Worm (Caenorhabditis elegans) whole organism, late embryonic: ENCODE data around the gene K02E7.11.

Source experiments
- C08G9.2 ChIP-seq: sonication (generic microtip); optimal IDR thresholded peaks from 2 replicates; lab custom pipeline; 2016; ENCODE audit warnings: mild to moderate bottlenecking, missing genetic modification characterization, moderate library complexity, missing compliant biosample characterization
- F13H6.1 ChIP-seq: sonication (generic microtip); optimal IDR thresholded peaks from 2 replicates; lab custom pipeline; 2016; ENCODE audit warnings: missing genetic modification characterization, missing compliant biosample characterization
- K02D7.2 ChIP-seq: sonication (generic microtip); optimal IDR thresholded peaks from 2 replicates; lab custom pipeline; 2017; ENCODE audit warnings: mild to moderate bottlenecking, missing genetic modification characterization, missing compliant biosample characterization
- Y22D7AL.16 ChIP-seq: sonication (generic microtip); optimal IDR thresholded peaks from 2 replicates; lab custom pipeline; 2016; ENCODE audit warnings: missing genetic modification characterization, missing compliant biosample characterization
- ceh-31 ChIP-seq: sonication (generic microtip); optimal IDR thresholded peaks from 2 replicates; lab custom pipeline; 2016; ENCODE audit warnings: missing genetic modification characterization, missing compliant biosample characterization
- ceh-48 ChIP-seq: sonication (generic microtip); optimal IDR thresholded peaks from 2 replicates; lab custom pipeline; 2016; ENCODE audit warnings: missing genetic modification characterization, inconsistent platforms, missing compliant biosample characterization
- dmd-4 ChIP-seq: sonication (generic microtip); optimal IDR thresholded peaks from 2 replicates; lab custom pipeline; 2016; ENCODE audit warnings: borderline replicate concordance, missing genetic modification characterization, missing compliant biosample characterization
- elt-2 ChIP-seq: sonication (generic microtip); optimal IDR thresholded peaks from 2 replicates; lab custom pipeline; 2016; ENCODE audit warnings: missing genetic modification reagents, missing genetic modification characterization, missing compliant biosample characterization
- fax-1 ChIP-seq: sonication (generic microtip); optimal IDR thresholded peaks from 2 replicates; lab custom pipeline; 2016; ENCODE audit warnings: missing genotype, missing genetic modification characterization, missing compliant biosample characterization
- fkh-6 ChIP-seq: sonication (generic microtip); optimal IDR thresholded peaks from 2 replicates; lab custom pipeline; 2016; ENCODE audit warnings: missing genetic modification characterization, missing compliant biosample characterization
- hlh-13 ChIP-seq: fragments of 200-800 bp; sonication (Bioruptor generic); optimal IDR thresholded peaks from 2 replicates; lab custom pipeline; 2018; ENCODE audit warnings: mild to moderate bottlenecking, missing genetic modification characterization, missing compliant biosample characterization
- hlh-15 ChIP-seq: sonication (generic microtip); optimal IDR thresholded peaks from 2 replicates; lab custom pipeline; 2016; ENCODE audit warnings: missing genetic modification characterization, missing compliant biosample characterization
- hlh-30 ChIP-seq: sonication (generic microtip); optimal IDR thresholded peaks from 2 replicates; lab custom pipeline; 2017; ENCODE audit warnings: antibody characterized with exemption, missing genetic modification characterization, missing compliant biosample characterization; ENCODE audit not compliant: insufficient read depth
- hlh-6 ChIP-seq: sonication (generic microtip); optimal IDR thresholded peaks from 2 replicates; lab custom pipeline; 2016; ENCODE audit warnings: missing genotype, missing genetic modification characterization, missing compliant biosample characterization
- hlh-8 ChIP-seq: sonication (generic microtip); optimal IDR thresholded peaks from 2 replicates; lab custom pipeline; 2016; ENCODE audit warnings: missing genotype, missing genetic modification characterization, missing compliant biosample characterization
- lin-11 ChIP-seq: fragments of 200-800 bp; sonication (Bioruptor generic); optimal IDR thresholded peaks from 2 replicates; lab custom pipeline; 2018; ENCODE audit warnings: mild to moderate bottlenecking, missing genetic modification characterization, missing compliant biosample characterization
- mec-3 ChIP-seq: sonication (generic microtip); optimal IDR thresholded peaks from 2 replicates; lab custom pipeline; 2016; ENCODE audit warnings: borderline replicate concordance, missing genetic modification characterization, missing compliant biosample characterization
- nfya-1 ChIP-seq: sonication (generic microtip); optimal IDR thresholded peaks from 2 replicates; lab custom pipeline; 2017; ENCODE audit warnings: missing genetic modification characterization, mild to moderate bottlenecking, missing compliant biosample characterization, antibody characterized with exemption, moderate library complexity
- pat-9 ChIP-seq: fragments of 200-800 bp; sonication (Bioruptor generic); optimal IDR thresholded peaks from 2 replicates; lab custom pipeline; 2018; ENCODE audit warnings: mild to moderate bottlenecking, missing genetic modification characterization, moderate library complexity, missing compliant biosample characterization
- pha-2 ChIP-seq: sonication (generic microtip); optimal IDR thresholded peaks from 2 replicates; lab custom pipeline; 2017; ENCODE audit warnings: mild to moderate bottlenecking, missing genetic modification characterization, missing compliant biosample characterization
- rnt-1 ChIP-seq: sonication (generic microtip); optimal IDR thresholded peaks from 2 replicates; lab custom pipeline; 2016; ENCODE audit warnings: missing genetic modification characterization, missing compliant biosample characterization
- sox-4 ChIP-seq: sonication (generic microtip); optimal IDR thresholded peaks from 2 replicates; lab custom pipeline; 2017; ENCODE audit warnings: mild to moderate bottlenecking, missing genetic modification characterization, inconsistent platforms, missing compliant biosample characterization
- ttx-3 ChIP-seq: sonication (generic microtip); optimal IDR thresholded peaks from 2 replicates; lab custom pipeline; 2016; ENCODE audit warnings: missing genetic modification reagents, missing genetic modification characterization, missing compliant biosample characterization
- unc-3 ChIP-seq, 2 experiments: fragments of 200-800 bp in 1 of 2; sonication (Bioruptor generic) in 1 of 2; sonication (generic microtip) in 1 of 2; conservative IDR thresholded peaks in 1 of 2; optimal IDR thresholded peaks in 1 of 2; 2 replicates each; pipeline versions ENCODE4 v1.3.6 to Lab custom; 2016 to 2022; ENCODE audit warnings: missing compliant biosample characterization in 2 of 2, missing genetic modification characterization in 2 of 2, missing genetic modification reagents in 1 of 2
- zip-5 ChIP-seq: sonication (generic microtip); optimal IDR thresholded peaks from 2 replicates; lab custom pipeline; 2016; ENCODE audit warnings: missing genetic modification characterization, missing compliant biosample characterization

Gene K02E7.11

ce11 chrII:1045692-1046091, 29.6 kb downstream of the K02E7.11 start, which contains the start of gene str-148:
Gene str-148, plus strand, starts transcription at chrII:1045992.
- TF ChIP-seq hlh-15 (no peak), hlh-6 (tag; lab: Kevin White, UChicago) (no peak), dmd-4 (no peak), sox-4 (no peak), F13H6.1 (tag; lab: Kevin White, UChicago) (no peak), C08G9.2 (tag; lab: Kevin White, UChicago) (no peak), fkh-6 (tag; lab: Kevin White, UChicago) (no peak), K02D7.2 (tag; lab: Kevin White, UChicago) (no peak), zip-5 (tag; lab: Kevin White, UChicago) (no peak)
- TF ChIP-seq, all 69 proteins: peak for 0

ce11 chrII:1043932-1044331, 31.4 kb downstream of the K02E7.11 start, which contains the start of gene fbxb-45:
Gene fbxb-45, minus strand, starts transcription at chrII:1044032.
- TF ChIP-seq ceh-48 (tag; lab: Kevin White, UChicago), result peak; percentile 9
- TF ChIP-seq, all 69 proteins: peak for 1; not testable (repeated sequence) for 68

- no peak for TF ChIP-seq fax-1
- no peak for TF ChIP-seq hlh-13 (GFP tag; lab: Kevin White, UChicago)
- no peak for TF ChIP-seq nfya-1 (tag; lab: Kevin White, UChicago)
- no peak for TF ChIP-seq ceh-31 (tag; lab: Kevin White, UChicago)
- TF ChIP-seq pha-2 (tag; lab: Kevin White, UChicago), result no peak
These were observed 33.1 kb downstream of the K02E7.11 start, which contains the start of gene fbxb-41 for ce11 chrII:1042227-1042626. Gene fbxb-41, minus strand, starts transcription at chrII:1042327.

DNA sequence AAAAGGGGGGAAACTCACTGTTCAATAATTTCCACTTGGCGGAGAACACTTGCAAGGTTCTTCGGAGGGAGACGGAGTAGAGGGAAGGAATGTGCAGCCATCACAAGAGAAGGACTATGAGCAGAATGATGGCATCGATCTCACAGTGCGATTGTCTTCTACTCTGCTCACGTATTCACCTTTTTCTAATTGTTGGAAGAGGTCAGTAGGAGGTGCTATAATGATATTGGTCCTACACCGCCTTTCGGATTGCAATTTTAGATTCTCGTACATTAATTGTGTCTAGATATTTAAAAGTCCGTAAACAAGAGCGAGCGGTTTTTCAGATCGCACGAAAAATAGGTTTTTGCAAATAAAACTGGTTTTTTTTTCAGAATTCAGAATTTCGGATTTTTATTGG, 34.9 kb downstream of the K02E7.11 start, which contains the start of gene fbxb-39:
Gene fbxb-39, minus strand, starts transcription at position 101 of the 400 bp plus-strand sequence.
- no peak for TF ChIP-seq rnt-1
- no peak for TF ChIP-seq K02D7.2 (tag; lab: Kevin White, UChicago)

DNA sequence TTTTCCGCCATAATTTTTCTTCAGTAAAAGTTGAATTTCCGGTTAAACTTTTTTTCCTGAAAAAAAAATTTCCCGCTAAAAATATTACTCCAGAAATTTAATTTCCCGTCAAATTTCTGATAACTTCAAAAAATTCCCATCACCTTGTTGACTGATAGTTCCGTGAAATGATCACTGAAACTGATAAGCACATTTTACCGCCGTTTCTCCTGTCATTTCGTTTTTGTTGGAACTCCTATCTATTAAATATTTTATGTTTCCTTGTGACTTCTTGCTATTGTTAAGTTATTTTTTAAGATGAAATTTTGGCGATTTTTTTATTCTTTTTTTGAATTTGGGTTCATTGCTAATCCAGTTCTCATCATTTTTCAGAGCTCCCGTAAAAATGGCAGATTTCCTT, 46.7 kb downstream of the K02E7.11 start, which contains the start of gene math-34:
Gene math-34, plus strand, starts transcription at position 371 of the 400 bp plus-strand sequence.
- no peak for TF ChIP-seq ttx-3 (tag; lab: Kevin White, UChicago)

DNA sequence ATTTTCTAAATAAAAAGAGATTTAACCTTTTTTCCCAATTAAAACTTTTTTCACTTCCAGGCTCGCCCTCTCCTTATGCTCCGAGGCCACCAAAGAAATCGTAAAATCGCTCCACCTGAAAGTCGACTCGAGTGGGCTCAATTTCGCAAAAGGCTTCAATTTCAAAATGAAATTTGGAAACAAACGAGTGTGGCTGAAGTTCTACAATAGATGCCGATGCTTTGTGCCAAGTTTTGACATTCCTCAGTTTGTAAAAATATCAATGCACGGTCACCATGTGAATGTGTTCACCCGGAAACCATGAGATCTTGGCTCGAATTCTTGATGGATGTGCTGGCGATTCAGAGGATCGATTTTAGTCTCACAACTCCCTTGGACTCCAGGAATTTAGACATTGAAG, 48.7 kb downstream of the K02E7.11 start, which contains the start of gene M01D1.12:
Gene M01D1.12, plus strand, starts transcription at position 301 of the 400 bp plus-strand sequence.
- no peak for TF ChIP-seq hlh-30 (tag; lab: Kevin White, UChicago)
- no peak for TF ChIP-seq nfya-1 (tag; lab: Kevin White, UChicago)
- TF ChIP-seq unc-3 (GFP tag; conservative IDR thresholded peaks at IDR 0.05; lab: Robert Waterston, UW), result no peak
- TF ChIP-seq unc-3 (tag; optimal IDR thresholded peaks at IDR 0.05; lab: Kevin White, UChicago), result no peak
- TF ChIP-seq hlh-8 (tag; lab: Kevin White, UChicago), result no peak
- TF ChIP-seq mec-3 (tag; lab: Kevin White, UChicago), result no peak
- no peak for TF ChIP-seq Y22D7AL.16 (tag; lab: Kevin White, UChicago)
- TF ChIP-seq elt-2 (tag; lab: Kevin White, UChicago), result no peak
- TF ChIP-seq pat-9, result no peak
- TF ChIP-seq lin-11, result no peak
